Worm (Caenorhabditis elegans) whole organism, L2 larva: ENCODE results near the gene Y17G9A.4.

Experiments
- ZK546.5 ChIP-seq: sonication (generic microtip); optimal IDR thresholded peaks from 2 replicates; lab custom pipeline; 2017; ENCODE audit warnings: missing biosample characterization, missing genetic modification characterization
- elt-3 ChIP-seq: sonication (generic microtip); optimal IDR thresholded peaks from 2 replicates; lab custom pipeline; 2017; ENCODE audit warnings: missing biosample characterization, missing genetic modification characterization
- lin-39 ChIP-seq: fragments of 150-350 bp; optimal IDR thresholded peaks from 2 replicates; lab custom pipeline; 2014; ENCODE audit warnings: missing biosample characterization, missing genetic modification reagents, missing genetic modification characterization
- mdl-1 ChIP-seq, 2 experiments: fragments of 150-350 bp in 1 of 2; sonication (generic microtip) in 1 of 2; optimal IDR thresholded peaks; 2 replicates each; lab custom pipeline; 2017; ENCODE audit warnings: missing biosample characterization in 2 of 2, missing genetic modification characterization in 2 of 2
- nhr-10 ChIP-seq: sonication (generic microtip); optimal IDR thresholded peaks from 2 replicates; lab custom pipeline; 2017; ENCODE audit warnings: missing biosample characterization, missing genetic modification characterization
- unc-39 ChIP-seq: fragments of 150-350 bp; optimal IDR thresholded peaks from 2 replicates; lab custom pipeline; 2014; ENCODE audit warnings: missing biosample characterization, missing genetic modification characterization
- ztf-11 ChIP-seq: sonication (generic microtip); optimal IDR thresholded peaks from 2 replicates; lab custom pipeline; 2017; ENCODE audit warnings: missing biosample characterization, missing genetic modification characterization

DNA sequence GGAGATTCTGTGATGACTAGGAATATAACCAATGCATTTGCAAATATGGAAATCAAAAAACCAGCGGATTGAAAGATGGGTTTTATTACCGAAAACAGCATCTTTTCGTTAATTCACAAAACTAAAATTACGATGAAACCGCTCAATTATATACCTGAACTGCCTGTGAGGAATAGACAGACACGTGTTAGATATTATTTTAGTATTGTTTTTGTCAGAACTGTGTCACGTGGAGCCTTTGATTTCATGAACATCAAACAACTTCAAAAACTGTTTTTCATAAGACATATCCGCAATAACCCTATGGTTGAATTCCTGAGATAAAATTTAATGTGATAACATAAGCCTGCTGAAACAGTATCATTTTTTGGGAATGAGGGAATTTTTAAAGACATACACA, 42.6 kb upstream of the Y17G9A.4 start, which contains the start of gene str-161:
- TF ChIP-seq ZK546.5 (tag; lab: Kevin White, UChicago) (no peak), ztf-11 (tag; lab: Kevin White, UChicago) (no peak), unc-39 (tag; lab: Kevin White, UChicago) (no peak), lin-39 (tag; lab: Kevin White, UChicago) (no peak), nhr-10 (tag; lab: Kevin White, UChicago) (no peak), elt-3 (tag; lab: Kevin White, UChicago) (no peak), mdl-1 (tag; optimal IDR thresholded peaks at IDR 0.05; lab: Kevin White, UChicago) (no peak)
